Fruit fly (Drosophila melanogaster) whole organism, pupa: ENCODE measurements around the gene ppk28.

Experiments
- CG10348 ChIP-seq: fragments of 200-800 bp; sonication (Bioruptor generic); IDR thresholded peaks from 2 replicates; pipeline ENCODE4 v1.3.6; 2022; ENCODE audit warnings: missing biosample characterization, missing genetic modification characterization
- CG12605 ChIP-seq: fragments of 200-800 bp; sonication (Bioruptor generic); IDR thresholded peaks from 2 replicates; pipeline ENCODE4 v1.3.6; 2022; ENCODE audit warnings: missing biosample characterization, missing genetic modification characterization
- CG13204 ChIP-seq: fragments of 200-800 bp; sonication (Bioruptor generic); optimal IDR thresholded peaks from 2 replicates; lab custom pipeline; 2018; ENCODE audit warnings: missing biosample characterization, mild to moderate bottlenecking, missing genetic modification characterization, moderate library complexity
- CG14655 ChIP-seq: fragments of 200-800 bp; sonication (Bioruptor generic); optimal IDR thresholded peaks from 3 replicates; lab custom pipeline; 2017; ENCODE audit warnings: mild to moderate bottlenecking, missing biosample characterization, missing genetic modification reagents, missing genetic modification characterization
- CG17806 ChIP-seq: fragments of 200-800 bp; sonication (Bioruptor generic); optimal IDR thresholded peaks from 2 replicates; lab custom pipeline; 2018; ENCODE audit warnings: missing biosample characterization, mild to moderate bottlenecking, missing genetic modification characterization, moderate library complexity
- CG9948 ChIP-seq: fragments of 200-800 bp; sonication (Bioruptor generic); optimal IDR thresholded peaks from 2 replicates; lab custom pipeline; 2018; ENCODE audit warnings: missing biosample characterization, mild to moderate bottlenecking, missing genetic modification characterization, moderate library complexity
- D1 ChIP-seq: fragments of 200-800 bp; sonication (Bioruptor generic); optimal IDR thresholded peaks from 2 replicates; lab custom pipeline; 2018; ENCODE audit warnings: missing biosample characterization, mild to moderate bottlenecking, missing genetic modification characterization, moderate library complexity
- EcR ChIP-seq: fragments of 200-800 bp; sonication (Bioruptor generic); optimal IDR thresholded peaks from 3 replicates; lab custom pipeline; 2019; ENCODE audit warnings: missing biosample characterization, missing genetic modification characterization, mild to moderate bottlenecking, moderate library complexity, missing genetic modification reagents
- Pif1B ChIP-seq: fragments of 200-800 bp; sonication (Bioruptor generic); optimal IDR thresholded peaks from 3 replicates; lab custom pipeline; 2016; ENCODE audit warnings: missing biosample characterization, missing genetic modification characterization
- fd96Ca ChIP-seq: fragments of 200-800 bp; sonication (Bioruptor generic); IDR thresholded peaks from 3 replicates; pipeline ENCODE4 v1.3.6; 2022; ENCODE audit warnings: missing biosample characterization, missing genetic modification characterization
- gl ChIP-seq: fragments of 200-800 bp; sonication (Bioruptor generic); optimal IDR thresholded peaks from 2 replicates; lab custom pipeline; 2018; ENCODE audit warnings: missing biosample characterization, mild to moderate bottlenecking, missing genetic modification characterization

dm6 chrX:16778138-16778672 is 27.7 kb upstream of the ppk28 start:
- TF ChIP-seq D1 (tag; lab: Kevin White, UChicago) (no peak), CG10348 (GFP tag; lab: Robert Waterston, UW) (no peak), Pif1B (GFP tag; lab: Kevin White, UChicago) (no peak), EcR (no peak), CG13204 (GFP tag; lab: Kevin White, UChicago) (no peak), CG17806 (peak; percentile 12), CG9948 (peak; percentile 12), gl (tag; lab: Kevin White, UChicago) (no peak), fd96Ca (GFP tag; lab: Robert Waterston, UW) (no peak), CG14655 (GFP tag; lab: Kevin White, UChicago) (peak; percentile 56), CG12605 (GFP tag; lab: Robert Waterston, UW) (no peak)
